Fruit fly (Drosophila melanogaster) whole organism, prepupa: Measurements from ENCODE around the gene Ets96B.

ENCODE experiments used
- Blimp-1 ChIP-seq: fragments of 200-800 bp; sonication (Bioruptor generic); optimal IDR thresholded peaks from 3 replicates; lab custom pipeline; 2017; ENCODE audit warnings: missing biosample characterization, missing genetic modification characterization, mild to moderate bottlenecking, moderate library complexity, missing genetic modification reagents
- CG11294 ChIP-seq: fragments of 200-800 bp; sonication (Bioruptor generic); IDR thresholded peaks from 2 replicates; pipeline ENCODE4 v1.3.6; 2022; ENCODE audit warnings: missing biosample characterization, missing genetic modification characterization
- CG11902 ChIP-seq: fragments of 200-800 bp; sonication (Bioruptor generic); optimal IDR thresholded peaks from 3 replicates; lab custom pipeline; 2016; ENCODE audit warnings: missing biosample characterization, missing genetic modification characterization
- CG34406 ChIP-seq: fragments of 200-800 bp; sonication (Bioruptor generic); optimal IDR thresholded peaks from 3 replicates; lab custom pipeline; 2016; ENCODE audit warnings: missing biosample characterization, missing genetic modification characterization
- CG6854 ChIP-seq: fragments of 200-800 bp; sonication (Bioruptor generic); optimal IDR thresholded peaks from 2 replicates; lab custom pipeline; 2017; ENCODE audit warnings: missing biosample characterization, mild to moderate bottlenecking, missing genetic modification characterization
- CG8119 ChIP-seq: fragments of 200-800 bp; sonication (Bioruptor generic); IDR thresholded peaks from 3 replicates; pipeline ENCODE4 v1.3.6; 2022; ENCODE audit warnings: missing biosample characterization, missing genetic modification characterization
- CG8319 ChIP-seq: fragments of 200-800 bp; sonication (Bioruptor generic); optimal IDR thresholded peaks from 3 replicates; lab custom pipeline; 2016; ENCODE audit warnings: missing biosample characterization, missing genetic modification characterization
- Hr38 ChIP-seq: sonication (Bioruptor generic); optimal IDR thresholded peaks from 2 replicates; lab custom pipeline; 2016; ENCODE audit warnings: missing biosample characterization, missing genetic modification characterization
- dsx ChIP-seq: fragments of 200-800 bp; optimal IDR thresholded peaks from 3 replicates; lab custom pipeline; 2019; ENCODE audit warnings: missing biosample characterization, mild to moderate bottlenecking, missing genetic modification characterization, moderate library complexity; ENCODE audit not compliant: poor library complexity, severe bottlenecking
- net ChIP-seq: fragments of 200-800 bp; sonication (Bioruptor generic); optimal IDR thresholded peaks from 3 replicates; lab custom pipeline; 2016; ENCODE audit warnings: missing biosample characterization, missing genetic modification characterization
- spab ChIP-seq: fragments of 200-800 bp; sonication (Bioruptor generic); optimal IDR thresholded peaks from 2 replicates; lab custom pipeline; 2017; ENCODE audit warnings: missing biosample characterization, mild to moderate bottlenecking, missing genetic modification characterization, missing genetic modification reagents

dm6 chr3R:24764971-24765370, 22.9 kb upstream of the Ets96B start, which contains the start of gene AstA:
- TF ChIP-seq CG11294 (no peak), Hr38 (no peak), CG8119 (GFP tag; lab: Robert Waterston, UW) (no peak), Blimp-1 (GFP tag; lab: Kevin White, UChicago) (no peak), CG8319 (GFP tag; lab: Kevin White, UChicago) (no peak), CG34406 (GFP tag; lab: Kevin White, UChicago) (no peak), CG6854 (GFP tag; lab: Kevin White, UChicago) (no peak), net (GFP tag; lab: Kevin White, UChicago) (no peak), spab (GFP tag; lab: Kevin White, UChicago) (no peak), CG11902 (GFP tag; lab: Kevin White, UChicago) (no peak), dsx (GFP tag; lab: Kevin White, UChicago) (no peak)
